Comparison of ENCODE assay signal across 1 fruit fly cellular context in the genomic region with DNA sequence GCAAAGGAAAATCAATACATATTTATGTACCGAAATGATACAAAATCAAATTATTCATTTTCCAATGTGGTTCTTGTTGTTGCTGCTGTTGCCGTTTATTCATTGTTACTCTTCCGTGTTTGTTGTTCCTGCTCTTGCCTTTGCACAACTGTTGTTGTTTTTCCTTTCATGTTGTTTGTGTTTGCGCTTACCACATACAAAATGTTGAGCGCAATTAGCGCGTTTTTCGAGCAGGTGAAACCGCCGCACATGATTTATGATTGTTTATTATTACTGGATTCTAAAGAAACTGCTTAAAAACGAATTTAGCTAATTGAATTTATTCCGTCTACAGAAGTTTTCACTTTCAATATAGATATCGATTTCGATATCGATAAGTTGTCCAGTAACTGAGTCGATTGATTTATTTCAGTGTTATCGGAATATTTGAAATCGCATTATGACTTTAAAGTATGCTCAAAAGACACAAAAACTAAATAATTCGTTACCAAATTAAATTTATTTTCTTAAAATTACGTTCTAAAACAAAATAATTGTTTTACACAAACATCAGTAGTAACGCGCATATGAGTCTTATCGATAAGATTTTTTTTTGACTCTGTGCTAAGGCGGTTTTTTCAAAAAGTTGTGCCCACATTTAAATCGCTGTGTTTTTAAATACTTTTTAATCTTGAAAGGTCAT.
TF ChIP-seq lines count a peak whose summit lies in the region.

A gene (minus strand): TSS at position 366 of the 682 bp plus-strand sequence.

TF ChIP-seq in whole organism, embryonic, 481 proteins besides CTCF, POLR2A, EP300 and RAD21 (continued from another document and continues in another):
- no peak for TF ChIP-seq cas (GFP tag; IDR thresholded peaks at IDR 0.05; lab: Robert Waterston, UW)
- no peak for TF ChIP-seq CG13424 (tag; optimal IDR thresholded peaks at IDR 0.05; lab: Kevin White, UChicago)
- TF ChIP-seq Oli (tag; optimal IDR thresholded peaks at IDR 0.05; lab: Kevin White, UChicago): no peak
- peak; percentile 39 for TF ChIP-seq CG18262 (tag; optimal IDR thresholded peaks at IDR 0.05; lab: Kevin White, UChicago)
- TF ChIP-seq sens (GFP tag; lab: Kevin White, UChicago): peak; percentile 67
- TF ChIP-seq pfk (GFP tag; optimal IDR thresholded peaks at IDR 0.05; lab: Kevin White, UChicago): no peak
- no peak for TF ChIP-seq BtbVII (GFP tag; optimal IDR thresholded peaks at IDR 0.05; lab: Kevin White, UChicago)
- TF ChIP-seq lola (GFP tag; optimal IDR thresholded peaks at IDR 0.05; lab: Kevin White, UChicago): peak in 1 of 3 experiments; percentile 2
- TF ChIP-seq unpg (GFP tag; optimal IDR thresholded peaks at IDR 0.05; lab: Kevin White, UChicago): no peak
- TF ChIP-seq her (GFP tag; optimal IDR thresholded peaks at IDR 0.05; lab: Kevin White, UChicago): peak; percentile 98
- TF ChIP-seq HHEX (GFP tag; optimal IDR thresholded peaks at IDR 0.05; lab: Kevin White, UChicago): no peak
- TF ChIP-seq CG14965 (GFP tag; optimal IDR thresholded peaks at IDR 0.05; lab: Kevin White, UChicago; ENCODE audit: borderline replicate concordance): no peak
- TF ChIP-seq CG6791 (GFP tag; IDR thresholded peaks at IDR 0.05; lab: Robert Waterston, UW; ENCODE audit: partially characterized antibody): peak; percentile 77
- TF ChIP-seq CG6654 (GFP tag; optimal IDR thresholded peaks at IDR 0.05; lab: Kevin White, UChicago): no peak
- no peak for TF ChIP-seq CG14441 (GFP tag; IDR thresholded peaks at IDR 0.05; lab: Robert Waterston, UW)
- TF ChIP-seq bowl (GFP tag; IDR thresholded peaks at IDR 0.05; lab: Robert Waterston, UW): no peak
- no peak for TF ChIP-seq CG3163 (GFP tag; optimal IDR thresholded peaks at IDR 0.05; lab: Kevin White, UChicago)
- TF ChIP-seq ATbp (GFP tag; optimal IDR thresholded peaks at IDR 0.05; lab: Kevin White, UChicago): no peak
- TF ChIP-seq CG17912 (GFP tag; optimal IDR thresholded peaks at IDR 0.05; lab: Kevin White, UChicago): no peak
- no peak for TF ChIP-seq CG8944 (GFP tag; optimal IDR thresholded peaks at IDR 0.05; lab: Kevin White, UChicago)
- TF ChIP-seq CG6175 (GFP tag; IDR thresholded peaks at IDR 0.05; lab: Robert Waterston, UW): no peak
- no peak for TF ChIP-seq CG12744 (GFP tag; optimal IDR thresholded peaks at IDR 0.05; lab: Kevin White, UChicago)
- peak; percentile 75; the same call in 1 of the 2 replicates for TF ChIP-seq bbx (GFP tag; IDR thresholded peaks at IDR 0.05; lab: Robert Waterston, UW; ENCODE audit: partially characterized antibody)
- 0 out of 2 replicates have a peak, but pooled peaks have one; percentile 14 for TF ChIP-seq Xrp1 (GFP tag; IDR thresholded peaks at IDR 0.05; lab: Robert Waterston, UW)
- no peak for TF ChIP-seq repo (GFP tag; optimal IDR thresholded peaks at IDR 0.05; lab: Kevin White, UChicago)
- TF ChIP-seq rib (GFP tag; IDR thresholded peaks at IDR 0.05; lab: Robert Waterston, UW): no peak
- no peak for TF ChIP-seq jing (GFP tag; optimal IDR thresholded peaks at IDR 0.05; lab: Kevin White, UChicago)
- no peak for TF ChIP-seq CG3407 (GFP tag; optimal IDR thresholded peaks at IDR 0.05; lab: Kevin White, UChicago)
- peak; percentile 72 for TF ChIP-seq CG16813 (GFP tag; IDR thresholded peaks at IDR 0.05; lab: Robert Waterston, UW; ENCODE audit: partially characterized antibody)
- no peak for TF ChIP-seq Kr (GFP tag; optimal IDR thresholded peaks at IDR 0.05; lab: Kevin White, UChicago)
- peak; percentile 38 for TF ChIP-seq HmgZ (tag; optimal IDR thresholded peaks at IDR 0.05; lab: Kevin White, UChicago)
- no peak for TF ChIP-seq CG6689 (GFP tag; IDR thresholded peaks at IDR 0.05; lab: Robert Waterston, UW)
- no peak for TF ChIP-seq ERR (GFP tag; optimal IDR thresholded peaks at IDR 0.05; lab: Kevin White, UChicago)
- TF ChIP-seq CG2116 (GFP tag; optimal IDR thresholded peaks at IDR 0.05; lab: Kevin White, UChicago): peak; percentile 99
- no peak for TF ChIP-seq CG10654 (GFP tag; optimal IDR thresholded peaks at IDR 0.05; lab: Kevin White, UChicago)
- TF ChIP-seq CG9437 (GFP tag; optimal IDR thresholded peaks at IDR 0.05; lab: Kevin White, UChicago): no peak
- peak; percentile 32 for TF ChIP-seq CG15601 (tag; optimal IDR thresholded peaks at IDR 0.05; lab: Kevin White, UChicago)
- no peak for TF ChIP-seq Jarid2 (GFP tag; optimal IDR thresholded peaks at IDR 0.05; lab: Kevin White, UChicago)
- no peak for TF ChIP-seq pho (GFP tag; optimal IDR thresholded peaks at IDR 0.05; lab: Kevin White, UChicago)
- no peak for TF ChIP-seq lmd (GFP tag; IDR thresholded peaks at IDR 0.05; lab: Robert Waterston, UW)
- TF ChIP-seq Nf-YA (GFP tag; IDR thresholded peaks at IDR 0.05; lab: Robert Waterston, UW): no peak
- TF ChIP-seq CG32767 (GFP tag; IDR thresholded peaks at IDR 0.05; lab: Robert Waterston, UW): no peak
- TF ChIP-seq CG10543 (GFP tag; optimal IDR thresholded peaks at IDR 0.05; lab: Kevin White, UChicago): no peak
- no peak for TF ChIP-seq sens-2 (GFP tag; IDR thresholded peaks at IDR 0.05; lab: Robert Waterston, UW)
- no peak for TF ChIP-seq sc (optimal IDR thresholded peaks at IDR 0.05; lab: Kevin White, UChicago)
- TF ChIP-seq sc (GFP tag; optimal IDR thresholded peaks at IDR 0.05; lab: Kevin White, UChicago): no peak
- no peak for TF ChIP-seq da (GFP tag; optimal IDR thresholded peaks at IDR 0.05; lab: Kevin White, UChicago)
- no peak for TF ChIP-seq CG17612 (GFP tag; IDR thresholded peaks at IDR 0.05; lab: Robert Waterston, UW)
- no peak for TF ChIP-seq Bteb2 (GFP tag; optimal IDR thresholded peaks at IDR 0.05; lab: Kevin White, UChicago)
- no peak for TF ChIP-seq Drgx (GFP tag; IDR thresholded peaks at IDR 0.05; lab: Robert Waterston, UW)
- TF ChIP-seq oc (tag; optimal IDR thresholded peaks at IDR 0.05; lab: Kevin White, UChicago): no peak
- no peak for TF ChIP-seq CG2889 (GFP tag; IDR thresholded peaks at IDR 0.05; lab: Robert Waterston, UW)
- TF ChIP-seq ranshi (GFP tag; IDR thresholded peaks at IDR 0.05; lab: Robert Waterston, UW): no peak
- TF ChIP-seq Trl (optimal IDR thresholded peaks at IDR 0.05; lab: Kevin White, UChicago): no peak
- TF ChIP-seq Trl (GFP tag; optimal IDR thresholded peaks at IDR 0.05; lab: Kevin White, UChicago): no peak
- TF ChIP-seq CG14860 (GFP tag; IDR thresholded peaks at IDR 0.05; lab: Robert Waterston, UW; ENCODE audit: partially characterized antibody): peak; percentile 85
- no peak for TF ChIP-seq CG15269 (tag; optimal IDR thresholded peaks at IDR 0.05; lab: Kevin White, UChicago)
- no peak for TF ChIP-seq Mrtf (GFP tag; IDR thresholded peaks at IDR 0.05; lab: Robert Waterston, UW)
- no peak for TF ChIP-seq HLH3B (GFP tag; IDR thresholded peaks at IDR 0.05; lab: Robert Waterston, UW)
- no peak for TF ChIP-seq Hsf (GFP tag; optimal IDR thresholded peaks at IDR 0.05; lab: Kevin White, UChicago)
- TF ChIP-seq fd64A (GFP tag; optimal IDR thresholded peaks at IDR 0.05; lab: Kevin White, UChicago): no peak
- TF ChIP-seq Sry-δ (GFP tag; optimal IDR thresholded peaks at IDR 0.05; lab: Kevin White, UChicago): peak; percentile 80
- TF ChIP-seq Abd-B (GFP tag; optimal IDR thresholded peaks at IDR 0.05; lab: Kevin White, UChicago): no peak
- no peak for TF ChIP-seq Gug (GFP tag; IDR thresholded peaks at IDR 0.05; lab: Robert Waterston, UW)
- TF ChIP-seq Dip2 (GFP tag; IDR thresholded peaks at IDR 0.05; lab: Robert Waterston, UW): no peak
- no peak for TF ChIP-seq CG1529 (GFP tag; optimal IDR thresholded peaks at IDR 0.05; lab: Kevin White, UChicago)
- TF ChIP-seq CG9876 (GFP tag; optimal IDR thresholded peaks at IDR 0.05; lab: Kevin White, UChicago): no peak
- TF ChIP-seq ind (GFP tag; optimal IDR thresholded peaks at IDR 0.05; lab: Kevin White, UChicago): no peak
- TF ChIP-seq slbo (GFP tag; IDR thresholded peaks at IDR 0.05; lab: Robert Waterston, UW): no peak
- TF ChIP-seq NfI (GFP tag; optimal IDR thresholded peaks at IDR 0.05; lab: Kevin White, UChicago): no peak
- TF ChIP-seq pnt (GFP tag; optimal IDR thresholded peaks at IDR 0.05; lab: Kevin White, UChicago): no peak
- peak; percentile 96 for TF ChIP-seq E2f2 (GFP tag; IDR thresholded peaks at IDR 0.05; lab: Robert Waterston, UW)
- TF ChIP-seq hb (GFP tag; IDR thresholded peaks at IDR 0.05; lab: Robert Waterston, UW; ENCODE audit: partially characterized antibody): peak; percentile 80
- TF ChIP-seq CG7271 (tag; optimal IDR thresholded peaks at IDR 0.05; lab: Kevin White, UChicago): no peak
- peak; percentile 54; the same call in 1 of the 3 replicates for TF ChIP-seq zen2 (GFP tag; IDR thresholded peaks at IDR 0.05; lab: Robert Waterston, UW; ENCODE audit: partially characterized antibody)
- no peak for TF ChIP-seq bigmax (GFP tag; optimal IDR thresholded peaks at IDR 0.05; lab: Kevin White, UChicago)
- no peak for TF ChIP-seq ftz-f1 (GFP tag; optimal IDR thresholded peaks at IDR 0.05; lab: Kevin White, UChicago)
- no peak for TF ChIP-seq CG14050 (GFP tag; IDR thresholded peaks at IDR 0.05; lab: Robert Waterston, UW)
- TF ChIP-seq CG2875 (GFP tag; optimal IDR thresholded peaks at IDR 0.05; lab: Kevin White, UChicago): no peak
- TF ChIP-seq CG2199 (GFP tag; IDR thresholded peaks at IDR 0.05; lab: Robert Waterston, UW): no peak
- TF ChIP-seq chif (GFP tag; optimal IDR thresholded peaks at IDR 0.05; lab: Kevin White, UChicago): no peak
- TF ChIP-seq CG10321 (GFP tag; IDR thresholded peaks at IDR 0.05; lab: Robert Waterston, UW): no peak
- TF ChIP-seq wdn (GFP tag; IDR thresholded peaks at IDR 0.05; lab: Robert Waterston, UW): no peak
- TF ChIP-seq wek (GFP tag; optimal IDR thresholded peaks at IDR 0.05; lab: Kevin White, UChicago): no peak
- no peak for TF ChIP-seq CrebB (tag; optimal IDR thresholded peaks at IDR 0.05; lab: Kevin White, UChicago)
- TF ChIP-seq BEAF-32 (GFP tag; optimal IDR thresholded peaks at IDR 0.05; lab: Kevin White, UChicago): peak; percentile 60
- no peak for TF ChIP-seq CG18764 (GFP tag; optimal IDR thresholded peaks at IDR 0.05; lab: Kevin White, UChicago)
- TF ChIP-seq CG13296 (GFP tag; optimal IDR thresholded peaks at IDR 0.05; lab: Kevin White, UChicago): no peak
- TF ChIP-seq CG12219 (GFP tag; optimal IDR thresholded peaks at IDR 0.05; lab: Kevin White, UChicago): no peak
- no peak for TF ChIP-seq run (tag; optimal IDR thresholded peaks at IDR 0.05; lab: Kevin White, UChicago)
- no peak for TF ChIP-seq CG12769 (tag; optimal IDR thresholded peaks at IDR 0.05; lab: Kevin White, UChicago)
- TF ChIP-seq gem (tag; optimal IDR thresholded peaks at IDR 0.05; lab: Kevin White, UChicago): no peak
- no peak for TF ChIP-seq fru (optimal IDR thresholded peaks at IDR 0.05; lab: Kevin White, UChicago)
- TF ChIP-seq Camta (GFP tag; optimal IDR thresholded peaks at IDR 0.05; lab: Kevin White, UChicago): no peak
- no peak for TF ChIP-seq grn (GFP tag; optimal IDR thresholded peaks at IDR 0.05; lab: Kevin White, UChicago)
- TF ChIP-seq gce (GFP tag; IDR thresholded peaks at IDR 0.05; lab: Robert Waterston, UW): no peak
- TF ChIP-seq CG9215 (GFP tag; IDR thresholded peaks at IDR 0.05; lab: Robert Waterston, UW): no peak
- peak; percentile 47 for TF ChIP-seq ato (GFP tag; IDR thresholded peaks at IDR 0.05; lab: Robert Waterston, UW; ENCODE audit: partially characterized antibody)
- TF ChIP-seq CG1792 (GFP tag; optimal IDR thresholded peaks at IDR 0.05; lab: Kevin White, UChicago): no peak
- no peak for TF ChIP-seq ro (GFP tag; IDR thresholded peaks at IDR 0.05; lab: Robert Waterston, UW)
- no peak for TF ChIP-seq crc (GFP tag; optimal IDR thresholded peaks at IDR 0.05; lab: Kevin White, UChicago)
- no peak for TF ChIP-seq Hmx (GFP tag; optimal IDR thresholded peaks at IDR 0.05; lab: Kevin White, UChicago)
- TF ChIP-seq CG7963 (GFP tag; IDR thresholded peaks at IDR 0.05; lab: Robert Waterston, UW; ENCODE audit: partially characterized antibody): peak; percentile 80; the same call in 2 of the 3 replicates
- TF ChIP-seq Taf1 (GFP tag; IDR thresholded peaks at IDR 0.05; lab: Robert Waterston, UW): no peak
- TF ChIP-seq CG4617 (GFP tag; optimal IDR thresholded peaks at IDR 0.05; lab: Kevin White, UChicago; ENCODE audit: borderline replicate concordance): peak; percentile 62
- TF ChIP-seq trh (GFP tag; optimal IDR thresholded peaks at IDR 0.05; lab: Kevin White, UChicago): no peak
- TF ChIP-seq Oaz (GFP tag; IDR thresholded peaks at IDR 0.05; lab: Robert Waterston, UW): no peak
- TF ChIP-seq ssp (GFP tag; IDR thresholded peaks at IDR 0.05; lab: Robert Waterston, UW): no peak
- no peak for TF ChIP-seq CG17328 (GFP tag; IDR thresholded peaks at IDR 0.05; lab: Robert Waterston, UW)
- TF ChIP-seq onecut (GFP tag; IDR thresholded peaks at IDR 0.05; lab: Robert Waterston, UW): peak; percentile 54
- no peak for TF ChIP-seq ap (GFP tag; IDR thresholded peaks at IDR 0.05; lab: Robert Waterston, UW)
- no peak for TF ChIP-seq B-H2 (GFP tag; optimal IDR thresholded peaks at IDR 0.05; lab: Kevin White, UChicago)
- TF ChIP-seq ac (GFP tag; optimal IDR thresholded peaks at IDR 0.05; lab: Kevin White, UChicago): no peak
- TF ChIP-seq nau (GFP tag; optimal IDR thresholded peaks at IDR 0.05; lab: Kevin White, UChicago): no peak
- TF ChIP-seq CG34422 (GFP tag; IDR thresholded peaks at IDR 0.05; lab: Robert Waterston, UW): no peak
- no peak for TF ChIP-seq Fer2 (tag; optimal IDR thresholded peaks at IDR 0.05; lab: Kevin White, UChicago)
- TF ChIP-seq CG10979 (tag; optimal IDR thresholded peaks at IDR 0.05; lab: Kevin White, UChicago): no peak
- no peak for TF ChIP-seq corto (GFP tag; optimal IDR thresholded peaks at IDR 0.05; lab: Kevin White, UChicago)
- no peak for TF ChIP-seq D (optimal IDR thresholded peaks at IDR 0.05; lab: Kevin White, UChicago)
- TF ChIP-seq D (GFP tag; optimal IDR thresholded peaks at IDR 0.05; lab: Kevin White, UChicago): no peak
- no peak for TF ChIP-seq stc (GFP tag; IDR thresholded peaks at IDR 0.05; lab: Robert Waterston, UW)
- no peak for TF ChIP-seq CG18476 (GFP tag; optimal IDR thresholded peaks at IDR 0.05; lab: Kevin White, UChicago)
- TF ChIP-seq chm (GFP tag; IDR thresholded peaks at IDR 0.05; lab: Robert Waterston, UW): no peak
- TF ChIP-seq mld (GFP tag; IDR thresholded peaks at IDR 0.05; lab: Robert Waterston, UW; ENCODE audit: partially characterized antibody): peak; percentile 67; the same call in 2 of the 3 replicates
- no peak for TF ChIP-seq CG9817 (tag; optimal IDR thresholded peaks at IDR 0.05; lab: Kevin White, UChicago)
- TF ChIP-seq CG15073 (GFP tag; optimal IDR thresholded peaks at IDR 0.05; lab: Kevin White, UChicago): no peak
- TF ChIP-seq Nf-YB (GFP tag; optimal IDR thresholded peaks at IDR 0.05; lab: Kevin White, UChicago): no peak
- TF ChIP-seq CG1602 (GFP tag; optimal IDR thresholded peaks at IDR 0.05; lab: Kevin White, UChicago): no peak
- no peak for TF ChIP-seq E2f1 (GFP tag; IDR thresholded peaks at IDR 0.05; lab: Robert Waterston, UW)
